Fruit fly (Drosophila melanogaster) whole organism, adult: ENCODE results near the gene CG7164.

Source experiments
- CG12768 ChIP-seq: fragments of 200-800 bp; sonication (Bioruptor generic); optimal IDR thresholded peaks from 2 replicates; lab custom pipeline; 2017; ENCODE audit warnings: missing biosample characterization, missing genetic modification characterization, mild to moderate bottlenecking, moderate library complexity, missing genetic modification reagents
- CG33017 ChIP-seq: fragments of 200-800 bp; sonication (Bioruptor generic); optimal IDR thresholded peaks from 2 replicates; lab custom pipeline; 2018; ENCODE audit warnings: missing biosample characterization, mild to moderate bottlenecking, missing genetic modification characterization, moderate library complexity
- CG5204 ChIP-seq: fragments of 200-800 bp; sonication (Bioruptor generic); optimal IDR thresholded peaks from 2 replicates; lab custom pipeline; 2016; ENCODE audit warnings: missing biosample characterization, missing genetic modification characterization
- CG7101 ChIP-seq: fragments of 200-800 bp; sonication (Bioruptor generic); optimal IDR thresholded peaks from 2 replicates; lab custom pipeline; 2018; ENCODE audit warnings: missing biosample characterization, mild to moderate bottlenecking, missing genetic modification characterization, moderate library complexity
- Clk ChIP-seq: fragments of 200-800 bp; sonication (Bioruptor generic); optimal IDR thresholded peaks from 2 replicates; lab custom pipeline; 2017; ENCODE audit warnings: missing biosample characterization, missing genetic modification characterization
- Crg-1 ChIP-seq: fragments of 200-800 bp; sonication (Bioruptor generic); optimal IDR thresholded peaks from 2 replicates; lab custom pipeline; 2016; ENCODE audit warnings: missing biosample characterization, missing genetic modification characterization
- Hr96 ChIP-seq: fragments of 200-800 bp; sonication (Bioruptor generic); optimal IDR thresholded peaks from 2 replicates; lab custom pipeline; 2016; ENCODE audit warnings: missing biosample characterization, missing genetic modification characterization
- bab1 ChIP-seq: fragments of 200-800 bp; sonication (Bioruptor generic); optimal IDR thresholded peaks from 3 replicates; lab custom pipeline; 2019; ENCODE audit warnings: missing biosample characterization, mild to moderate bottlenecking, missing genetic modification characterization, moderate library complexity
- cic ChIP-seq: fragments of 200-800 bp; sonication (Bioruptor generic); optimal IDR thresholded peaks from 2 replicates; lab custom pipeline; 2017; ENCODE audit warnings: missing biosample characterization, mild to moderate bottlenecking, missing genetic modification characterization, moderate library complexity
- cnc ChIP-seq, 2 experiments: fragments of >200 bp; optimal IDR thresholded peaks; 2 replicates each; lab custom pipeline; 2017
- kay ChIP-seq: fragments of 200-800 bp; sonication (Bioruptor generic); peaks from one replicate; lab custom pipeline; 2016; ENCODE audit warnings: missing biosample characterization, missing genetic modification characterization, borderline replicate concordance
- tj ChIP-seq: fragments of 200-800 bp; sonication (Bioruptor generic); optimal IDR thresholded peaks from 3 replicates; lab custom pipeline; 2017; ENCODE audit warnings: missing biosample characterization, mild to moderate bottlenecking, missing genetic modification characterization, moderate library complexity

DNA sequence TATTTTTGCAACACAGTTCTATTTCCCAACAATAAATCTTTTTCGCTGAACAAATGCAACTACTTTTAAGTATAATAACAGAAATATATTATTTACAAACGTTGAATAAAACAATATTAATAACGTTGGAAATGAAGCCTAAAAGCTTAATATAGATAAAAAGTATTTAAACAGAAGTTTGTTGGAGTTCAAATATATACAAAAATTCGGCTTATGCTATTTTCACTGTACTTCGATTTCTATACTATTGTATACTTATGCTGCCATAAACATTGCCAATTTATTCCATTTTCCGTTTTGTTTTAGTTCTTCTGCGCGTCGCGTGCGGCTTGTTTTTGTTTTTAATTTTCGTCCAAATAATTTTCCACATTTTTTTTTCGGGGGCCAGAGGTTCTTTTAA lies 39.6 kb downstream of the CG7164 start, which contains the start of gene CG7115:
- TF ChIP-seq cic (GFP tag; lab: Kevin White, UChicago) (no peak), Hr96 (GFP tag; lab: Kevin White, UChicago) (no peak), CG7101 (tag; lab: Kevin White, UChicago) (no peak), CG33017 (tag; lab: Kevin White, UChicago) (no peak), CG5204 (GFP tag; lab: Kevin White, UChicago) (no peak), tj (GFP tag; lab: Kevin White, UChicago) (no peak), kay (GFP tag; lab: Kevin White, UChicago) (no peak), bab1 (GFP tag; lab: Kevin White, UChicago) (no peak), Crg-1 (GFP tag; lab: Kevin White, UChicago) (no peak), Clk (GFP tag; lab: Kevin White, UChicago) (no peak), cnc (optimal IDR thresholded peaks at IDR 0.05; lab: Kevin White, UChicago) (no peak), CG12768 (GFP tag; lab: Kevin White, UChicago) (no peak)
